Fruit fly (Drosophila melanogaster) whole organism, adult: Measurements from ENCODE around the gene Shab.

Experiments used
- CG12768 ChIP-seq: fragments of 200-800 bp; sonication (Bioruptor generic); optimal IDR thresholded peaks from 2 replicates; lab custom pipeline; 2017; ENCODE audit warnings: missing biosample characterization, missing genetic modification characterization, mild to moderate bottlenecking, moderate library complexity, missing genetic modification reagents
- CG14711 ChIP-seq: fragments of 200-800 bp; sonication (Bioruptor generic); optimal IDR thresholded peaks from 2 replicates; lab custom pipeline; 2018; ENCODE audit warnings: missing biosample characterization, mild to moderate bottlenecking, missing genetic modification characterization, moderate library complexity
- CG33017 ChIP-seq: fragments of 200-800 bp; sonication (Bioruptor generic); optimal IDR thresholded peaks from 2 replicates; lab custom pipeline; 2018; ENCODE audit warnings: missing biosample characterization, mild to moderate bottlenecking, missing genetic modification characterization, moderate library complexity
- pad ChIP-seq: fragments of 200-800 bp; sonication (Bioruptor generic); optimal IDR thresholded peaks from 3 replicates; lab custom pipeline; 2017; ENCODE audit warnings: missing biosample characterization, missing genetic modification characterization, mild to moderate bottlenecking, moderate library complexity, missing genetic modification reagents
- toe ChIP-seq: fragments of 200-800 bp; sonication (Bioruptor generic); optimal IDR thresholded peaks from 2 replicates; lab custom pipeline; 2016; ENCODE audit warnings: missing biosample characterization, missing genetic modification characterization

dm6 chr3L:2906404-2906803 lies 11.6 kb downstream of the Shab start:
- TF ChIP-seq pad (no peak), CG12768 (GFP tag; lab: Kevin White, UChicago) (no peak), toe (no peak), CG33017 (no peak), CG14711 (no peak)
